Fruit fly (Drosophila melanogaster) whole organism, embryonic: ENCODE measurements around the gene CheA7a.

Experiments used
- CG10321 ChIP-seq: fragments of 200-800 bp; sonication (Bioruptor generic); IDR thresholded peaks from 2 replicates; pipeline ENCODE4 v1.3.6; 2022; ENCODE audit warnings: missing biosample characterization, missing genetic modification characterization
- CG1233 ChIP-seq: fragments of 200-800 bp; sonication (Bioruptor generic); optimal IDR thresholded peaks from 4 replicates; lab custom pipeline; 2018; ENCODE audit warnings: missing biosample characterization, mild to moderate bottlenecking, missing genetic modification characterization
- CG14710 ChIP-seq: fragments of 200-800 bp; sonication (Bioruptor generic); optimal IDR thresholded peaks from 3 replicates; lab custom pipeline; 2019; ENCODE audit warnings: missing biosample characterization, mild to moderate bottlenecking, missing genetic modification characterization, moderate library complexity
- CG1602 ChIP-seq: fragments of 200-800 bp; sonication (Bioruptor generic); optimal IDR thresholded peaks from 3 replicates; lab custom pipeline; 2016; ENCODE audit warnings: missing biosample characterization, missing genetic modification characterization
- CG1603 ChIP-seq: fragments of 200-800 bp; sonication (Bioruptor generic); optimal IDR thresholded peaks from 2 replicates; lab custom pipeline; 2019; ENCODE audit warnings: missing biosample characterization, mild to moderate bottlenecking, missing genetic modification characterization, moderate library complexity
- CG1832 ChIP-seq: fragments of 200-800 bp; sonication (Bioruptor generic); optimal IDR thresholded peaks from 2 replicates; lab custom pipeline; 2017; ENCODE audit warnings: missing biosample characterization, mild to moderate bottlenecking, missing genetic modification characterization, inconsistent platforms
- CG30020 ChIP-seq: fragments of 200-800 bp; optimal IDR thresholded peaks from 2 replicates; lab custom pipeline; 2019; ENCODE audit warnings: missing biosample characterization, mild to moderate bottlenecking, missing genetic modification characterization, moderate library complexity
- CG33557 ChIP-seq: fragments of 200-800 bp; sonication (Bioruptor generic); optimal IDR thresholded peaks from 2 replicates; lab custom pipeline; 2019; ENCODE audit warnings: missing biosample characterization, mild to moderate bottlenecking, missing genetic modification characterization, moderate library complexity
- CG3407 ChIP-seq: fragments of 200-800 bp; sonication (Bioruptor generic); optimal IDR thresholded peaks from 2 replicates; lab custom pipeline; 2018; ENCODE audit warnings: missing biosample characterization, mild to moderate bottlenecking, missing genetic modification characterization
- CG34224 ChIP-seq: fragments of 200-800 bp; sonication (Bioruptor generic); IDR thresholded peaks from 3 replicates; pipeline ENCODE4 v1.3.6; 2022; ENCODE audit warnings: missing biosample characterization, missing genetic modification characterization; ENCODE audit not compliant: partially characterized antibody
- CG3838 ChIP-seq: fragments of 200-800 bp; sonication (Bioruptor generic); optimal IDR thresholded peaks from 3 replicates; lab custom pipeline; 2016; ENCODE audit warnings: missing biosample characterization, missing genetic modification characterization
- CG6813 ChIP-seq: fragments of 200-800 bp; sonication (Bioruptor generic); optimal IDR thresholded peaks from 2 replicates; lab custom pipeline; 2017; ENCODE audit warnings: missing biosample characterization, missing genetic modification characterization, mild to moderate bottlenecking, moderate library complexity, missing genetic modification reagents
- CG7357 ChIP-seq: fragments of 200-800 bp; sonication (Bioruptor generic); IDR thresholded peaks from 3 replicates; pipeline ENCODE4 v1.3.6; 2022; ENCODE audit warnings: missing biosample characterization, missing genetic modification characterization
- CG8944 ChIP-seq: fragments of 200-800 bp; sonication (Bioruptor generic); optimal IDR thresholded peaks from 3 replicates; lab custom pipeline; 2016; ENCODE audit warnings: missing biosample characterization, missing genetic modification characterization
- CG9215 ChIP-seq: fragments of 200-800 bp; sonication (Bioruptor generic); IDR thresholded peaks from 2 replicates; pipeline ENCODE4 v1.3.6; 2022; ENCODE audit warnings: missing biosample characterization, missing genetic modification characterization
- CG9797 ChIP-seq: fragments of 200-800 bp; sonication (Bioruptor generic); optimal IDR thresholded peaks from 3 replicates; lab custom pipeline; 2018; ENCODE audit warnings: missing biosample characterization, mild to moderate bottlenecking, missing genetic modification characterization
- CrebB ChIP-seq: fragments of 200-800 bp; sonication (Bioruptor generic); optimal IDR thresholded peaks from 3 replicates; lab custom pipeline; 2018; ENCODE audit warnings: missing biosample characterization, mild to moderate bottlenecking, missing genetic modification characterization
- Dek ChIP-seq: fragments of 200-800 bp; sonication (Bioruptor generic); optimal IDR thresholded peaks from 3 replicates; lab custom pipeline; 2019; ENCODE audit warnings: missing biosample characterization, mild to moderate bottlenecking, missing genetic modification characterization, moderate library complexity
- GATAe ChIP-seq: fragments of 200-800 bp; sonication (Bioruptor generic); conservative IDR thresholded peaks from 2 replicates; pipeline ENCODE4 v1.3.6; 2022; ENCODE audit warnings: missing biosample characterization, missing genetic modification characterization
- NK7.1 ChIP-seq: fragments of 200-800 bp; sonication (Bioruptor generic); optimal IDR thresholded peaks from 3 replicates; lab custom pipeline; 2016; ENCODE audit warnings: missing biosample characterization, missing genetic modification characterization
- PHDP ChIP-seq: fragments of 200-800 bp; sonication (Bioruptor generic); optimal IDR thresholded peaks from 3 replicates; lab custom pipeline; 2018; ENCODE audit warnings: missing biosample characterization, mild to moderate bottlenecking, missing genetic modification characterization, moderate library complexity
- Ravus ChIP-seq: fragments of 200-800 bp; sonication (Bioruptor generic); IDR thresholded peaks from 2 replicates; pipeline ENCODE4 v1.3.6; 2022; ENCODE audit warnings: missing biosample characterization, missing genetic modification characterization
- Side ChIP-seq: fragments of 200-800 bp; sonication (Bioruptor generic); optimal IDR thresholded peaks from 2 replicates; lab custom pipeline; 2016; ENCODE audit warnings: missing biosample characterization, missing genetic modification characterization
- Sox100B ChIP-seq: fragments of 200-800 bp; sonication (Bioruptor generic); optimal IDR thresholded peaks from 3 replicates; lab custom pipeline; 2018; ENCODE audit warnings: missing biosample characterization, mild to moderate bottlenecking, missing genetic modification characterization
- Spps ChIP-seq: fragments of 200-800 bp; sonication (Bioruptor generic); optimal IDR thresholded peaks from 2 replicates; lab custom pipeline; 2018; ENCODE audit warnings: missing biosample characterization, mild to moderate bottlenecking, missing genetic modification characterization
- Sry-β ChIP-seq: fragments of 200-800 bp; sonication (Bioruptor generic); optimal IDR thresholded peaks from 2 replicates; lab custom pipeline; 2018; ENCODE audit warnings: missing biosample characterization, mild to moderate bottlenecking, missing genetic modification characterization, moderate library complexity
- Tbp ChIP-seq: fragments of >200 bp; optimal IDR thresholded peaks from 2 replicates; lab custom pipeline; 2018; ENCODE audit warnings: missing biosample characterization, missing genetic modification characterization
- amos ChIP-seq: fragments of 200-800 bp; sonication (Bioruptor generic); IDR thresholded peaks from 2 replicates; pipeline ENCODE4 v1.3.6; 2022; ENCODE audit warnings: missing biosample characterization, missing genetic modification characterization; ENCODE audit not compliant: partially characterized antibody
- aop ChIP-seq: fragments of 200-800 bp; sonication (Bioruptor generic); IDR thresholded peaks from 2 replicates; pipeline ENCODE4 v1.3.6; 2022; ENCODE audit warnings: missing biosample characterization, missing genetic modification characterization
- ap ChIP-seq: fragments of 200-800 bp; sonication (Bioruptor generic); IDR thresholded peaks from 2 replicates; pipeline ENCODE4 v1.3.6; 2022; ENCODE audit warnings: missing biosample characterization, missing genetic modification characterization
- chn ChIP-seq: fragments of 200-800 bp; sonication (Bioruptor generic); optimal IDR thresholded peaks from 2 replicates; lab custom pipeline; 2016; ENCODE audit warnings: missing biosample characterization, missing genetic modification characterization
- croc ChIP-seq: fragments of 200-800 bp; sonication (Bioruptor generic); conservative IDR thresholded peaks from 3 replicates; pipeline ENCODE4 v1.3.6; 2022; ENCODE audit warnings: missing biosample characterization, missing genetic modification characterization
- danr ChIP-seq: fragments of 200-800 bp; sonication (Bioruptor generic); IDR thresholded peaks from 2 replicates; pipeline ENCODE4 v1.3.6; 2022; ENCODE audit warnings: missing biosample characterization, missing genetic modification characterization
- dati ChIP-seq: fragments of 200-800 bp; sonication (Bioruptor generic); IDR thresholded peaks from 2 replicates; pipeline ENCODE4 v1.3.6; 2022; ENCODE audit warnings: missing biosample characterization, missing genetic modification characterization
- dm ChIP-seq: fragments of 200-800 bp; sonication (Bioruptor generic); optimal IDR thresholded peaks from 3 replicates; lab custom pipeline; 2016; ENCODE audit warnings: missing biosample characterization, missing genetic modification characterization
- dysf ChIP-seq: fragments of 200-800 bp; sonication (Bioruptor generic); IDR thresholded peaks from 3 replicates; pipeline ENCODE4 v1.3.6; 2022; ENCODE audit warnings: missing biosample characterization, missing genetic modification characterization
- emc ChIP-seq: fragments of 200-800 bp; sonication (Bioruptor generic); optimal IDR thresholded peaks from 2 replicates; lab custom pipeline; 2016; ENCODE audit warnings: missing biosample characterization, missing genetic modification characterization
- fd102C ChIP-seq: fragments of 200-800 bp; sonication (Bioruptor generic); optimal IDR thresholded peaks from 2 replicates; lab custom pipeline; 2018; ENCODE audit warnings: missing biosample characterization, mild to moderate bottlenecking, missing genetic modification characterization, moderate library complexity
- gt ChIP-seq: fragments of 200-800 bp; sonication (Bioruptor generic); IDR thresholded peaks from 2 replicates; pipeline ENCODE4 v1.3.6; 2022; ENCODE audit warnings: missing biosample characterization, missing genetic modification characterization
- hkb ChIP-seq, 2 experiments: fragments of 200-800 bp in 1 of 2; fragments of >200 bp in 1 of 2; sonication (Bioruptor generic) in 1 of 2; IDR thresholded peaks in 1 of 2; optimal IDR thresholded peaks in 1 of 2; 2 replicates each; pipeline versions ENCODE4 v1.3.6 to Lab custom; 2017 to 2022; ENCODE audit warnings: missing biosample characterization in 1 of 2, missing genetic modification characterization in 1 of 2
- kay ChIP-seq: fragments of 200-800 bp; sonication (Bioruptor generic); optimal IDR thresholded peaks from 2 replicates; lab custom pipeline; 2016; ENCODE audit warnings: missing biosample characterization, missing genetic modification characterization
- otp ChIP-seq: fragments of 200-800 bp; sonication (Bioruptor generic); IDR thresholded peaks from 3 replicates; pipeline ENCODE4, ENCODE4 v1.3.6; 2022; ENCODE audit warnings: missing biosample characterization, missing genetic modification characterization
- phol ChIP-seq: fragments of 200-800 bp; sonication (Bioruptor generic); optimal IDR thresholded peaks from 3 replicates; lab custom pipeline; 2018; ENCODE audit warnings: missing biosample characterization, mild to moderate bottlenecking, missing genetic modification characterization, moderate library complexity
- repo ChIP-seq: fragments of 200-800 bp; sonication (Bioruptor generic); optimal IDR thresholded peaks from 2 replicates; lab custom pipeline; 2016; ENCODE audit warnings: missing biosample characterization, missing genetic modification characterization
- ro ChIP-seq: fragments of 200-800 bp; sonication (Bioruptor generic); IDR thresholded peaks from 2 replicates; pipeline ENCODE4 v1.3.6; 2022; ENCODE audit warnings: missing biosample characterization, missing genetic modification characterization
- tap ChIP-seq: fragments of 200-800 bp; optimal IDR thresholded peaks from 3 replicates; lab custom pipeline; 2019; ENCODE audit warnings: missing biosample characterization, mild to moderate bottlenecking, missing genetic modification characterization, moderate library complexity
- trem ChIP-seq: fragments of 200-800 bp; optimal IDR thresholded peaks from 3 replicates; lab custom pipeline; 2019; ENCODE audit warnings: missing biosample characterization, mild to moderate bottlenecking, missing genetic modification characterization, moderate library complexity
- unpg ChIP-seq: fragments of 200-800 bp; sonication (Bioruptor generic); optimal IDR thresholded peaks from 3 replicates; lab custom pipeline; 2018; ENCODE audit warnings: missing biosample characterization, mild to moderate bottlenecking, missing genetic modification characterization, moderate library complexity
- z ChIP-seq: fragments of 200-800 bp; sonication (Bioruptor generic); IDR thresholded peaks from 3 replicates; pipeline ENCODE4 v1.3.6; 2022; ENCODE audit warnings: missing biosample characterization, missing genetic modification characterization

CheA7a gene

dm6 chrX:7333858-7334800, 43.8 kb upstream of the CheA7a start (continued):
- TF ChIP-seq kay (GFP tag; lab: Kevin White, UChicago) (no peak), CG34224 (no peak), CG8944 (GFP tag; lab: Kevin White, UChicago) (peak; percentile 31), CG9215 (GFP tag; lab: Robert Waterston, UW) (peak; percentile 66), Dek (tag; lab: Kevin White, UChicago) (no peak), dysf (GFP tag; lab: Robert Waterston, UW) (peak; percentile 59; the same call in 2 of the 3 replicates), CG1602 (GFP tag; lab: Kevin White, UChicago) (no peak), CG1603 (tag; lab: Kevin White, UChicago) (no peak), CG30020 (tag; lab: Kevin White, UChicago) (no peak), phol (tag; lab: Kevin White, UChicago) (no peak), trem (tag; lab: Kevin White, UChicago) (no peak), GATAe (no peak), emc (GFP tag; lab: Kevin White, UChicago) (peak; percentile 5), Tbp (no peak), amos (no peak; the same call in 1 of the 2 replicates), CG1832 (GFP tag; lab: Kevin White, UChicago) (no peak), otp (no peak), Sry-β (GFP tag; lab: Kevin White, UChicago) (no peak), gt (GFP tag; lab: Robert Waterston, UW) (no peak), CG3407 (GFP tag; lab: Kevin White, UChicago) (no peak), CrebB (tag; lab: Kevin White, UChicago) (no peak), CG10321 (no peak), fd102C (GFP tag; lab: Kevin White, UChicago) (no peak), croc (GFP tag; lab: Robert Waterston, UW) (no peak), z (GFP tag; lab: Robert Waterston, UW) (no peak), unpg (peak; percentile 25), tap (tag; lab: Kevin White, UChicago) (no peak), Side (GFP tag; lab: Kevin White, UChicago) (no peak), dati (GFP tag; lab: Robert Waterston, UW) (no peak), repo (no peak), aop (GFP tag; lab: Robert Waterston, UW) (no peak), Sox100B (GFP tag; lab: Kevin White, UChicago) (no peak), CG3838 (GFP tag; lab: Kevin White, UChicago) (no peak), dm (GFP tag; lab: Kevin White, UChicago) (no peak), chn (GFP tag; lab: Kevin White, UChicago) (no peak), CG9797 (GFP tag; lab: Kevin White, UChicago) (no peak), NK7.1 (GFP tag; lab: Kevin White, UChicago) (peak; percentile 21), CG1233 (no peak), ap (GFP tag; lab: Robert Waterston, UW) (no peak), Spps (tag; lab: Kevin White, UChicago) (no peak), ro (no peak), CG6813 (GFP tag; lab: Kevin White, UChicago) (peak; percentile 36), Ravus (no peak), CG14710 (no peak), CG7357 (GFP tag; lab: Robert Waterston, UW) (no peak), danr (GFP tag; lab: Robert Waterston, UW) (0 out of 2 replicates have a peak, but pooled peaks have one; percentile 29), PHDP (tag; lab: Kevin White, UChicago) (peak; percentile 37), CG33557 (GFP tag; lab: Kevin White, UChicago) (no peak), hkb (optimal IDR thresholded peaks at IDR 0.05; lab: Kevin White, UChicago) (no peak), hkb (GFP tag; IDR thresholded peaks at IDR 0.05; lab: Robert Waterston, UW) (no peak)
